Worm (Caenorhabditis elegans): ENCODE measurements around the gene mua-6.

DNA sequence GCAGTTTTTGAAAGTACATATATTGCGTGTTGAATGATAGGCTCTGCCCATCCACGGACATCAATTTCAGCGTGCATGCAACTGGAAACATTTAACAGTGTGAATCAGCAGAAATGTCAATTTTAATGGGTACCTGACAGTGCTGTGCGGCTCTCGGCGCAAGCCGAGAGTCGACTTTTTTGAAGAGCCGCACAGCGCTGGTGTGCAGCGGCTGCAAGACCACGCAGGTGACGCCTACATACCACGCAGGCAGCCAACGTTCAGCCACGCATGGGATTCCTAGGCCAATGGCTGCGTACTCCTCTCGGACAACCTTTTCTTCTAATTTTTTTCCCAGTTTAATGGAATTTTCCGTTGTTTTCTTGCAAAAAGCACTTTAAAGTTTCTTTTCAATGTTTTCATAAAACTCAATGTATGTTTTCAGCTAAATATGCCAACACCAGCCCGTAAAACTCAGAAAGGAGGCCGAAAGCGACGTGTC, 20.7 kb downstream of the mua-6 start, which contains the start of gene W10G6.1:
- TF ChIP-seq unc-130 (GFP tag; optimal IDR thresholded peaks at IDR 0.05), result no peak
- no peak for TF ChIP-seq zip-2 (tag; optimal IDR thresholded peaks at IDR 0.05)
- TF ChIP-seq lin-15B (tag; optimal IDR thresholded peaks at IDR 0.05), result no peak
- no peak for TF ChIP-seq unc-39 (tag; optimal IDR thresholded peaks at IDR 0.05)
